Worm (Caenorhabditis elegans): ENCODE measurements around the gene C44C1.6.

C44C1.6 gene

DNA sequence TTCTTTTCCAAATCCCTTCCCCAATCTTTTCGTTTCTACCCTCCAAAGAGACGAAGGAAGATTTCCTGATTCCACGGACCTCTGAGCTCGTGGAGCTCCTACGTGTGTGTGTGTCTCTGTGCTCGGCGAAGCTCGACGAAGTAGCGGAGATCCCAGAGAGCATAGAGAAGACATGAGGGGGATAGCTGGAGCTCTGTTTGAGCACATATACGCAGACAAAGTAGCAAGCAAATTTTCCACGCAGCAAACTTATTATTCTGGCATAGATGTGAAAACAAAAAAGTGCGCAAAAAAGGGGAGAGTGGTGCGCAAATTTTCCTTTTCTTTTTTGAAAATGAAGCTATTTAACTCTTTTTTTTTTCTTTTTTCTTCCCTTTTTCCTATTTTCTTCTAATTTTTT lies 37.2 kb downstream of the C44C1.6 start:
- no peak for TF ChIP-seq unc-62 (GFP tag; optimal IDR thresholded peaks at IDR 0.05)

DNA sequence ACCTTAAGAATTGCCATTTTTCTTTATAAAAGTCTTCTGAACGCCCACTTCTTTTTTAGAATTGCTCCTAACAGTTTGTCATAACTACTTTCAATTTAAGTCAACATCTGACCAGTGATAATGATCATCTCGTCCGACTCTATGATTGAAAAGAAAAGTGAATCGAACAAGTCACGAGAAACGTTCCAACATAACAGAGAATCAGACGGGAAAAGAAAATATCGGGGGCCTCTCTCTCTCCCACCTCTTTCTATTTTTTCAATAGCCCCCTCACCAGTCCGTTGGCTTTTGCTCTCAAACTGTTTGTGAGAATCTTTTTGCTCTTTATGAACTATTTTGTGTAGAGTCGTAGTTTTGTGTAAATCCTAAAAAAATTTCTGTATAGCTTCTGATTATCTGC lies 42.4 kb downstream of the C44C1.6 start:
- no peak for TF ChIP-seq unc-62 (GFP tag; optimal IDR thresholded peaks at IDR 0.05)

DNA sequence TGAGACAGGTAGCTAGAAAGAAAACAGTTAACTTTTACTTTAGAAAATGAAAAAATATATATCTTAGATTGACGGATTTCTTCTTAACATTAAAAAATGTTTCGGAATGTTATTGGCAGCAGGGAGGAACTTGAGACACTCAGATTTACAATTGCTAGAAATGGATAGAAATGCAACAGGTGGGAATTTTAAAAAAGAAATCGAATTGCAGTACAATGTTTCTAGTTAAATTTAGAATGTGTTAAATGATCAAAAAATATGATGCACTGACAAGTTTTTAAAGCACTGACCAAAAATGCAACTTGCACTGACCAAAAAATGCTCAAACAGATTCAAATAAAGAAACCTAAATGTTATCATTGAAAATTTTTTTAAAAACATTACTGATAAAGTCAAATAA lies 43.9 kb downstream of the C44C1.6 start:
- TF ChIP-seq unc-62 (GFP tag; optimal IDR thresholded peaks at IDR 0.05), result no peak

DNA sequence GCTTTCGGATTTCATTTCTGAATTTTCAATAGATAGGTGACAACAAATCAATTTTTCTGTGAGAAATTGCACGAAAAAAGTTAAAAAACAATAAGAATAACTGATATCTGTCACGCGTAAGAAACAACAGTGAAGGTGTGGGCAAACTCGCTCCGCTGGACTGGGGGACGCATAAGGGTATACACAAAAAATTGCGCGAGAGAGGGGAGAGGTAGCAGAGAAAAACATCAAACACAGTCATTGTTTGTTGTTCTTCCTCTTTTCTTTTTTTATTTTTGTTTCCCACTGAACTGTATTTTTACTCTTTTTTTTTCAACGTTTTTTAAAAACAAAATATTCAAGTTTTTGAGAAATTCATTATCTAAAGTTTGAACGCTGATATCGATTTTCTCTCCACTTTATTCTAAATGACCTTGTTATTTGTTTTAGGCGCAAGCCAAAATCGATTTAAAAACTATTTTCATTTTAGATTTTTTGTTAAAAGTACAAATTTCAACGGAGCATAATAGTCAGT lies 45.5 kb downstream of the C44C1.6 start, which contains the start of the genes pifk-1 and tbc-11:
TSS of gene pifk-1 (minus strand) at position 17 of the 514 bp plus-strand sequence.
TSS of gene tbc-11 (plus strand) at position 464 of the 514 bp plus-strand sequence.
- no peak for TF ChIP-seq unc-62 (GFP tag; optimal IDR thresholded peaks at IDR 0.05)
